Worm (Caenorhabditis elegans): Measurements from ENCODE around the gene H14E04.2.

The H14E04.2 gene

ce11 chrIII:2375918-2376317 is at the start of gene H14E04.2:
H14E04.2 (plus strand) TSS chrIII:2376193.
- TF ChIP-seq dao-5 (tag; optimal IDR thresholded peaks at IDR 0.05): no peak
- peak; percentile 44 for TF ChIP-seq W03F9.2 (tag; optimal IDR thresholded peaks at IDR 0.05)

ce11 chrIII:2328612-2329011 is 47.4 kb upstream of the H14E04.2 start:
- TF ChIP-seq W03F9.2 (tag; optimal IDR thresholded peaks at IDR 0.05): no peak
- TF ChIP-seq dao-5 (tag; optimal IDR thresholded peaks at IDR 0.05): no peak
- TF ChIP-seq him-1 (tag; optimal IDR thresholded peaks at IDR 0.05): no peak

ce11 chrIII:2329336-2329735 is 46.7 kb upstream of the H14E04.2 start, which contains the start of gene Y54F10BM.12:
Y54F10BM.12 (minus strand) TSS chrIII:2329679.
- no peak for TF ChIP-seq him-1 (tag; optimal IDR thresholded peaks at IDR 0.05)
- no peak for TF ChIP-seq W03F9.2 (tag; optimal IDR thresholded peaks at IDR 0.05)
- TF ChIP-seq dao-5 (tag; optimal IDR thresholded peaks at IDR 0.05): no peak

- TF ChIP-seq dao-5 (tag; optimal IDR thresholded peaks at IDR 0.05): no peak
Observed at ce11 chrIII:2330389-2330788, 45.6 kb upstream of the H14E04.2 start.

- no peak for TF ChIP-seq him-1 (tag; optimal IDR thresholded peaks at IDR 0.05)
- no peak for TF ChIP-seq W03F9.2 (tag; optimal IDR thresholded peaks at IDR 0.05)
- no peak for TF ChIP-seq dao-5 (tag; optimal IDR thresholded peaks at IDR 0.05)
Observed at ce11 chrIII:2331033-2331625, 44.9 kb upstream of the H14E04.2 start, which contains the start of the genes Y54F10BM.13 and ppm-1.D. Y54F10BM.13 (minus strand) TSS chrIII:2331083. ppm-1.D (plus strand) TSS chrIII:2331572.

ce11 chrIII:2343273-2343672 is 32.7 kb upstream of the H14E04.2 start, which contains the start of gene phf-5:
phf-5 (plus strand) TSS chrIII:2343573.
- TF ChIP-seq dao-5 (tag; optimal IDR thresholded peaks at IDR 0.05) (no peak), him-1 (tag; optimal IDR thresholded peaks at IDR 0.05) (no peak), W03F9.2 (tag; optimal IDR thresholded peaks at IDR 0.05) (no peak)

- TF ChIP-seq W03F9.2 (tag; optimal IDR thresholded peaks at IDR 0.05) (no peak), him-1 (tag; optimal IDR thresholded peaks at IDR 0.05) (no peak), dao-5 (tag; optimal IDR thresholded peaks at IDR 0.05) (no peak)
Observed at ce11 chrIII:2347291-2347690, 28.7 kb upstream of the H14E04.2 start, which contains the start of gene gip-1. gip-1 (plus strand) TSS chrIII:2347591.

ce11 chrIII:2349956-2350355 is 26.0 kb upstream of the H14E04.2 start:
- TF ChIP-seq him-1 (tag; optimal IDR thresholded peaks at IDR 0.05): no peak
- no peak for TF ChIP-seq W03F9.2 (tag; optimal IDR thresholded peaks at IDR 0.05)
- no peak for TF ChIP-seq dao-5 (tag; optimal IDR thresholded peaks at IDR 0.05)

ce11 chrIII:2362648-2363047 is 13.3 kb upstream of the H14E04.2 start, which contains the start of gene srd-69:
srd-69 (plus strand) TSS chrIII:2362948.
- TF ChIP-seq dao-5 (tag; optimal IDR thresholded peaks at IDR 0.05): no peak
- TF ChIP-seq W03F9.2 (tag; optimal IDR thresholded peaks at IDR 0.05): no peak
- TF ChIP-seq him-1 (tag; optimal IDR thresholded peaks at IDR 0.05): no peak

ce11 chrIII:2368424-2368823 is 7.6 kb upstream of the H14E04.2 start, which contains the start of gene H04J21.4:
H04J21.4 (minus strand) TSS chrIII:2368524.
- TF ChIP-seq him-1 (tag; optimal IDR thresholded peaks at IDR 0.05) (no peak), dao-5 (tag; optimal IDR thresholded peaks at IDR 0.05) (no peak), W03F9.2 (tag; optimal IDR thresholded peaks at IDR 0.05) (no peak)

- TF ChIP-seq dao-5 (tag; optimal IDR thresholded peaks at IDR 0.05) (no peak), W03F9.2 (tag; optimal IDR thresholded peaks at IDR 0.05) (no peak), him-1 (tag; optimal IDR thresholded peaks at IDR 0.05) (no peak)
Observed at ce11 chrIII:2371864-2372263, 4.1 kb upstream of the H14E04.2 start, which contains the start of gene H04J21.1. H04J21.1 (minus strand) TSS chrIII:2371964.

ce11 chrIII:2384364-2384763 is 8.4 kb downstream of the H14E04.2 start:
- TF ChIP-seq W03F9.2 (tag; optimal IDR thresholded peaks at IDR 0.05) (no peak), him-1 (tag; optimal IDR thresholded peaks at IDR 0.05) (no peak), dao-5 (tag; optimal IDR thresholded peaks at IDR 0.05) (no peak)

ce11 chrIII:2386483-2386882 is 10.5 kb downstream of the H14E04.2 start, which contains the start of gene H14E04.3:
H14E04.3 (minus strand) TSS chrIII:2386583.
- no peak for TF ChIP-seq dao-5 (tag; optimal IDR thresholded peaks at IDR 0.05)
- TF ChIP-seq him-1 (tag; optimal IDR thresholded peaks at IDR 0.05): no peak
- no peak for TF ChIP-seq W03F9.2 (tag; optimal IDR thresholded peaks at IDR 0.05)

- TF ChIP-seq W03F9.2 (tag; optimal IDR thresholded peaks at IDR 0.05): no peak
- no peak for TF ChIP-seq him-1 (tag; optimal IDR thresholded peaks at IDR 0.05)
- no peak for TF ChIP-seq dao-5 (tag; optimal IDR thresholded peaks at IDR 0.05)
Observed at ce11 chrIII:2391704-2392103, 15.7 kb downstream of the H14E04.2 start.

All from whole organism, L4/young adult.